Worm (Caenorhabditis elegans) whole organism, L3 larva: ENCODE data around the gene ttr-43.

Experiments
- R02D3.7 ChIP-seq: fragments of 150-350 bp; optimal IDR thresholded peaks from 2 replicates; lab custom pipeline; 2014; ENCODE audit warnings: missing biosample characterization, missing genetic modification characterization
- ZK546.5 ChIP-seq: sonication (generic microtip); optimal IDR thresholded peaks from 2 replicates; lab custom pipeline; 2017; ENCODE audit warnings: missing biosample characterization, missing genetic modification characterization
- aly-2 ChIP-seq: fragments of 150-350 bp; optimal IDR thresholded peaks from 2 replicates; lab custom pipeline; 2014; ENCODE audit warnings: missing biosample characterization, missing genetic modification characterization
- ama-1 ChIP-seq: fragments of 150-350 bp; optimal IDR thresholded peaks from 2 replicates; lab custom pipeline; 2018
- ceh-16 ChIP-seq: sonication (generic microtip); optimal IDR thresholded peaks from 2 replicates; lab custom pipeline; 2017; ENCODE audit warnings: missing biosample characterization, missing genetic modification characterization
- ceh-82 ChIP-seq: fragments of 150-350 bp; optimal IDR thresholded peaks from 2 replicates; lab custom pipeline; 2014; ENCODE audit warnings: missing biosample characterization, missing genetic modification characterization
- daf-12 ChIP-seq: fragments of 150-350 bp; optimal IDR thresholded peaks from 2 replicates; lab custom pipeline; 2014; ENCODE audit warnings: missing biosample characterization, missing genetic modification reagents, missing genetic modification characterization
- egl-27 ChIP-seq: sonication (generic microtip); optimal IDR thresholded peaks from 4 replicates; lab custom pipeline; 2017; ENCODE audit warnings: missing biosample characterization, missing genetic modification reagents, missing genetic modification characterization
- egl-5 ChIP-seq: fragments of 150-350 bp; optimal IDR thresholded peaks from 2 replicates; lab custom pipeline; 2017; ENCODE audit warnings: missing biosample characterization, missing genetic modification reagents, missing genetic modification characterization, inconsistent platforms
- elt-1 ChIP-seq: fragments of 150-350 bp; optimal IDR thresholded peaks from 2 replicates; lab custom pipeline; 2014; ENCODE audit warnings: missing biosample characterization, missing genetic modification characterization
- elt-2 ChIP-seq: sonication (generic microtip); optimal IDR thresholded peaks from 2 replicates; lab custom pipeline; 2016; ENCODE audit warnings: missing genetic modification reagents, mild to moderate bottlenecking, missing genetic modification characterization, missing compliant biosample characterization
- elt-3 ChIP-seq, 3 experiments: fragments of 150-350 bp in 1 of 3; sonication (generic microtip) in 2 of 3; optimal IDR thresholded peaks; 2 replicates in 2 of 3; 4 replicates in 1 of 3; lab custom pipeline; 2014 to 2017; ENCODE audit warnings: missing biosample characterization in 3 of 3, missing genetic modification characterization in 3 of 3
- eor-1 ChIP-seq, 2 experiments: fragments of 150-350 bp; optimal IDR thresholded peaks; 2 replicates each; lab custom pipeline; 2014 to 2018; ENCODE audit warnings: missing biosample characterization in 2 of 2, missing genetic modification characterization in 2 of 2
- fkh-10 ChIP-seq: sonication (generic microtip); optimal IDR thresholded peaks from 2 replicates; lab custom pipeline; 2017; ENCODE audit warnings: missing biosample characterization, missing genetic modification reagents, missing genetic modification characterization
- fos-1 ChIP-seq: fragments of 150-350 bp; optimal IDR thresholded peaks from 2 replicates; lab custom pipeline; 2014; ENCODE audit warnings: missing biosample characterization, missing genetic modification characterization
- hmg-11 ChIP-seq: sonication (generic microtip); optimal IDR thresholded peaks from 2 replicates; lab custom pipeline; 2016; ENCODE audit warnings: missing genetic modification characterization, missing compliant biosample characterization
- jun-1 ChIP-seq: fragments of 150-350 bp; optimal IDR thresholded peaks from 2 replicates; lab custom pipeline; 2014; ENCODE audit warnings: missing biosample characterization, missing genetic modification reagents, missing genetic modification characterization
- lin-15B ChIP-seq: fragments of 150-350 bp; optimal IDR thresholded peaks from 2 replicates; lab custom pipeline; 2014; ENCODE audit warnings: missing biosample characterization, missing genetic modification characterization
- lin-39 ChIP-seq: fragments of 150-350 bp; optimal IDR thresholded peaks from 2 replicates; lab custom pipeline; 2018; ENCODE audit warnings: missing biosample characterization, missing genetic modification reagents, missing genetic modification characterization
- lsy-12 ChIP-seq: sonication (generic microtip); optimal IDR thresholded peaks from 2 replicates; lab custom pipeline; 2016; ENCODE audit warnings: mild to moderate bottlenecking, missing genetic modification characterization, missing compliant biosample characterization
- mdl-1 ChIP-seq: fragments of 150-350 bp; optimal IDR thresholded peaks from 2 replicates; lab custom pipeline; 2014; ENCODE audit warnings: missing biosample characterization, missing genetic modification characterization
- mml-1 ChIP-seq: fragments of 150-350 bp; sonication (generic microtip); optimal IDR thresholded peaks from 3 replicates; lab custom pipeline; 2014; ENCODE audit warnings: missing biosample characterization, missing genetic modification characterization
- nfya-1 ChIP-seq: sonication (generic microtip); optimal IDR thresholded peaks from 2 replicates; lab custom pipeline; 2017; ENCODE audit warnings: missing genetic modification characterization, mild to moderate bottlenecking, missing compliant biosample characterization, antibody characterized with exemption, moderate library complexity; ENCODE audit not compliant: insufficient read depth
- nhr-11 ChIP-seq: fragments of 150-350 bp; optimal IDR thresholded peaks from 2 replicates; lab custom pipeline; 2014; ENCODE audit warnings: missing biosample characterization, missing genetic modification characterization
- nhr-12 ChIP-seq: fragments of 150-350 bp; optimal IDR thresholded peaks from 2 replicates; lab custom pipeline; 2014; ENCODE audit warnings: missing biosample characterization, missing genetic modification characterization
- nhr-23 ChIP-seq: fragments of 150-350 bp; optimal IDR thresholded peaks from 2 replicates; lab custom pipeline; 2014; ENCODE audit warnings: missing biosample characterization, missing genetic modification reagents, missing genetic modification characterization
- nhr-237 ChIP-seq: fragments of 150-350 bp; optimal IDR thresholded peaks from 2 replicates; lab custom pipeline; 2014; ENCODE audit warnings: missing biosample characterization, missing genetic modification characterization
- nhr-25 ChIP-seq: sonication (generic microtip); optimal IDR thresholded peaks from 2 replicates; lab custom pipeline; 2017; ENCODE audit warnings: missing biosample characterization, missing genetic modification characterization
- nhr-28 ChIP-seq: fragments of 150-350 bp; optimal IDR thresholded peaks from 2 replicates; lab custom pipeline; 2014; ENCODE audit warnings: missing biosample characterization, missing genetic modification characterization
- nhr-43 ChIP-seq: sonication (generic microtip); optimal IDR thresholded peaks from 2 replicates; lab custom pipeline; 2016; ENCODE audit warnings: mild to moderate bottlenecking, missing genetic modification characterization, missing compliant biosample characterization; ENCODE audit not compliant: poor library complexity, severe bottlenecking
- nhr-67 ChIP-seq: fragments of 150-350 bp; optimal IDR thresholded peaks from 2 replicates; lab custom pipeline; 2014; ENCODE audit warnings: missing biosample characterization, missing genetic modification characterization
- nhr-76 ChIP-seq: fragments of 150-350 bp; sonication (generic microtip); optimal IDR thresholded peaks from 5 replicates; lab custom pipeline; 2014; ENCODE audit warnings: missing biosample characterization, missing genetic modification characterization
- nhr-77 ChIP-seq: fragments of 150-350 bp; optimal IDR thresholded peaks from 2 replicates; lab custom pipeline; 2014; ENCODE audit warnings: missing biosample characterization, missing genetic modification characterization
- pqm-1 ChIP-seq: fragments of 150-350 bp; optimal IDR thresholded peaks from 2 replicates; lab custom pipeline; 2017; ENCODE audit warnings: missing biosample characterization, missing genetic modification characterization, inconsistent platforms
- sea-2 ChIP-seq: fragments of 150-350 bp; sonication (generic microtip); optimal IDR thresholded peaks from 4 replicates; lab custom pipeline; 2014; ENCODE audit warnings: missing biosample characterization, missing genetic modification reagents, missing genetic modification characterization
- skn-1 ChIP-seq: fragments of 150-350 bp; optimal IDR thresholded peaks from 2 replicates; lab custom pipeline; 2014; ENCODE audit warnings: missing biosample characterization, missing genetic modification characterization
- snpc-4 ChIP-seq: fragments of 150-350 bp; optimal IDR thresholded peaks from 2 replicates; lab custom pipeline; 2014; ENCODE audit warnings: missing biosample characterization, missing genetic modification characterization
- tbx-2 ChIP-seq: sonication (generic microtip); optimal IDR thresholded peaks from 2 replicates; lab custom pipeline; 2016; ENCODE audit warnings: mild to moderate bottlenecking, missing genetic modification characterization, missing compliant biosample characterization
- unc-62 ChIP-seq: fragments of 150-350 bp; sonication (generic microtip); optimal IDR thresholded peaks from 4 replicates; lab custom pipeline; 2014; ENCODE audit warnings: missing biosample characterization, missing genetic modification reagents, missing genetic modification characterization
- ztf-11 ChIP-seq: fragments of 150-350 bp; optimal IDR thresholded peaks from 2 replicates; lab custom pipeline; 2014; ENCODE audit warnings: missing biosample characterization, missing genetic modification characterization
- ztf-4 ChIP-seq: fragments of 150-350 bp; optimal IDR thresholded peaks from 2 replicates; lab custom pipeline; 2014; ENCODE audit warnings: missing biosample characterization, missing genetic modification characterization

ttr-43 gene

ce11 chrV:12551638-12552478, 38.6 kb downstream of the ttr-43 start:
- TF ChIP-seq nhr-28 (tag; lab: Kevin White, UChicago): peak; percentile 80
- peak; percentile 58 for TF ChIP-seq nhr-76
- TF ChIP-seq nfya-1 (tag; lab: Kevin White, UChicago): peak; percentile 8
- TF ChIP-seq ama-1 (lab: Kevin White, UChicago): peak; percentile 80
- TF ChIP-seq nhr-43: peak; percentile 66
- TF ChIP-seq mml-1 (tag; lab: Kevin White, UChicago): no peak
- TF ChIP-seq nhr-25 (tag; lab: Kevin White, UChicago): peak; percentile 43
- peak in 1 of 3 experiments; percentile 62 for TF ChIP-seq elt-3 (tag; optimal IDR thresholded peaks at IDR 0.05; lab: Kevin White, UChicago)
- TF ChIP-seq tbx-2: peak; percentile 3
- no peak for TF ChIP-seq nhr-67 (tag; lab: Kevin White, UChicago)
- TF ChIP-seq R02D3.7 (tag; lab: Kevin White, UChicago): no peak
- peak; percentile 10 for TF ChIP-seq unc-62 (GFP tag; lab: Kevin White, UChicago)

- TF ChIP-seq nhr-23 (peak; percentile 59), hmg-11 (tag; lab: Kevin White, UChicago) (no peak), nhr-43 (peak; percentile 29)
Measured at ce11 chrV:12550755-12551154, 39.7 kb downstream of the ttr-43 start.

- TF ChIP-seq nhr-237 (no peak), nhr-11 (tag; lab: Kevin White, UChicago) (no peak), elt-1 (tag; lab: Kevin White, UChicago) (no peak), ceh-82 (tag; lab: Kevin White, UChicago) (no peak), aly-2 (no peak), eor-1 (tag; optimal IDR thresholded peaks at IDR 0.05; lab: Kevin White, UChicago) (no peak), ceh-16 (tag; lab: Kevin White, UChicago) (no peak), jun-1 (tag; lab: Kevin White, UChicago) (no peak), fos-1 (tag; lab: Kevin White, UChicago) (no peak), skn-1 (no peak), lsy-12 (tag; lab: Kevin White, UChicago) (no peak), nfya-1 (tag; lab: Kevin White, UChicago) (peak; percentile 31), pqm-1 (tag; lab: Kevin White, UChicago) (no peak), egl-27 (tag; lab: Kevin White, UChicago) (no peak), ztf-11 (no peak), tbx-2 (no peak), snpc-4 (tag; lab: Kevin White, UChicago) (no peak), mdl-1 (tag; lab: Kevin White, UChicago) (no peak), elt-3 (tag; optimal IDR thresholded peaks at IDR 0.05; lab: Kevin White, UChicago) (no peak), egl-5 (tag; lab: Kevin White, UChicago) (no peak), nhr-43 (peak; percentile 55), nhr-23 (peak; percentile 80), nhr-77 (no peak), ama-1 (lab: Kevin White, UChicago) (peak; percentile 91), ztf-4 (tag; lab: Kevin White, UChicago) (no peak), nhr-67 (tag; lab: Kevin White, UChicago) (no peak), nhr-76 (no peak), ZK546.5 (tag; lab: Kevin White, UChicago) (no peak), lin-15B (tag; lab: Kevin White, UChicago) (no peak), fkh-10 (GFP tag; lab: Kevin White, UChicago) (no peak), nhr-28 (tag; lab: Kevin White, UChicago) (no peak), hmg-11 (tag; lab: Kevin White, UChicago) (no peak), nhr-25 (tag; lab: Kevin White, UChicago) (peak; percentile 35), lin-39 (no peak), unc-62 (GFP tag; lab: Kevin White, UChicago) (no peak), daf-12 (tag; lab: Kevin White, UChicago) (no peak), elt-2 (tag; lab: Kevin White, UChicago) (no peak), sea-2 (no peak), nhr-12 (no peak)
Measured at ce11 chrV:12550036-12550626, 40.4 kb downstream of the ttr-43 start, which contains the start of gene F45D3.3. TSS of gene F45D3.3 (minus strand) at chrV:12550385.
